Fruit fly (Drosophila melanogaster) Kc167 (cell line): Measurements from ENCODE around the gene Shawl.

Experiments
- Myc ChIP-seq: fragments of >200 bp; optimal IDR thresholded peaks from 2 replicates; lab custom pipeline; 2017; ENCODE audit warnings: missing external identifiers
- Sin3A ChIP-seq: fragments of >200 bp; optimal IDR thresholded peaks from 2 replicates; lab custom pipeline; 2018; ENCODE audit warnings: missing external identifiers
- h ChIP-seq: fragments of >200 bp; optimal IDR thresholded peaks from 3 replicates; lab custom pipeline; 2018; ENCODE audit warnings: missing external identifiers
- insv ChIP-seq: fragments of >200 bp; optimal IDR thresholded peaks from 3 replicates; lab custom pipeline; 2018; ENCODE audit warnings: missing external identifiers
- psq ChIP-seq: fragments of >200 bp; optimal IDR thresholded peaks from 2 replicates; lab custom pipeline; 2017; ENCODE audit warnings: missing external identifiers
- ttk ChIP-seq: sonication (Bioruptor generic); optimal IDR thresholded peaks from 2 replicates; lab custom pipeline; 2017; ENCODE audit warnings: missing external identifiers

Shawl gene

dm6 chr2L:9447816-9448215, 32.9 kb upstream of the Shawl start:
- TF ChIP-seq psq (lab: Kevin White, UChicago) (no peak), h (lab: Kevin White, UChicago) (no peak), Myc (lab: Kevin White, UChicago) (no peak), Sin3A (lab: Kevin White, UChicago) (no peak), ttk (no peak), insv (no peak)

- TF ChIP-seq Myc (lab: Kevin White, UChicago): no peak
- no peak for TF ChIP-seq ttk
- no peak for TF ChIP-seq insv
- TF ChIP-seq h (lab: Kevin White, UChicago): no peak
- no peak for TF ChIP-seq Sin3A (lab: Kevin White, UChicago)
- TF ChIP-seq psq (lab: Kevin White, UChicago): no peak
Measured at dm6 chr2L:9446398-9446945, 31.5 kb upstream of the Shawl start.

dm6 chr2L:9445753-9446152, 30.8 kb upstream of the Shawl start:
- TF ChIP-seq ttk (no peak), psq (lab: Kevin White, UChicago) (no peak), insv (no peak), Myc (lab: Kevin White, UChicago) (no peak), h (lab: Kevin White, UChicago) (no peak), Sin3A (lab: Kevin White, UChicago) (no peak)

- no peak for TF ChIP-seq insv
Measured at dm6 chr2L:9442795-9443287, 27.9 kb upstream of the Shawl start.

- TF ChIP-seq Sin3A (lab: Kevin White, UChicago) (no peak), ttk (no peak), psq (lab: Kevin White, UChicago) (no peak), h (lab: Kevin White, UChicago) (no peak), insv (no peak), Myc (lab: Kevin White, UChicago) (no peak)
Measured at dm6 chr2L:9440640-9441039, 25.7 kb upstream of the Shawl start, which contains the start of gene CG33723. TSS of gene CG33723 (minus strand) at chr2L:9440740.

dm6 chr2L:9438227-9438626, 23.3 kb upstream of the Shawl start:
- TF ChIP-seq h (lab: Kevin White, UChicago): no peak
- TF ChIP-seq insv: no peak
- TF ChIP-seq ttk: no peak
- TF ChIP-seq Sin3A (lab: Kevin White, UChicago): no peak
- no peak for TF ChIP-seq psq (lab: Kevin White, UChicago)
- no peak for TF ChIP-seq Myc (lab: Kevin White, UChicago)

- TF ChIP-seq h (lab: Kevin White, UChicago): no peak
- no peak for TF ChIP-seq ttk
- no peak for TF ChIP-seq Sin3A (lab: Kevin White, UChicago)
- no peak for TF ChIP-seq psq (lab: Kevin White, UChicago)
- no peak for TF ChIP-seq insv
- no peak for TF ChIP-seq Myc (lab: Kevin White, UChicago)
Measured at dm6 chr2L:9437216-9437715, 22.3 kb upstream of the Shawl start, which contains the start of gene numb. TSS of gene numb (plus strand) at chr2L:9437469.

- no peak for TF ChIP-seq psq (lab: Kevin White, UChicago)
Measured at dm6 chr2L:9436504-9436903, 21.5 kb upstream of the Shawl start, which contains the start of gene RpS28-like. TSS of gene RpS28-like (plus strand) at chr2L:9436804.

dm6 chr2L:9435099-9435498, 20.1 kb upstream of the Shawl start, which contains the start of gene CG3769:
TSS of gene CG3769 (plus strand) at chr2L:9435399.
- TF ChIP-seq psq (lab: Kevin White, UChicago) (no peak), ttk (no peak), Myc (lab: Kevin White, UChicago) (no peak), h (lab: Kevin White, UChicago) (no peak), Sin3A (lab: Kevin White, UChicago) (no peak), insv (no peak)

- no peak for TF ChIP-seq insv
- TF ChIP-seq ttk: no peak
- TF ChIP-seq Myc (lab: Kevin White, UChicago): no peak
- TF ChIP-seq h (lab: Kevin White, UChicago): no peak
- no peak for TF ChIP-seq psq (lab: Kevin White, UChicago)
- no peak for TF ChIP-seq Sin3A (lab: Kevin White, UChicago)
Measured at dm6 chr2L:9430992-9431602, 16.1 kb upstream of the Shawl start, which contains the start of the genes FucTB and scat. TSS of gene FucTB (minus strand) at chr2L:9431052. TSS of gene scat (plus strand) at chr2L:9431405.

dm6 chr2L:9427570-9427969, 12.6 kb upstream of the Shawl start, which contains the start of gene CG42847:
TSS of gene CG42847 (plus strand) at chr2L:9427870.
- TF ChIP-seq ttk (no peak), Sin3A (lab: Kevin White, UChicago) (no peak), Myc (lab: Kevin White, UChicago) (no peak), h (lab: Kevin White, UChicago) (no peak), psq (lab: Kevin White, UChicago) (no peak), insv (no peak)

- TF ChIP-seq insv (no peak), psq (lab: Kevin White, UChicago) (no peak), ttk (no peak)
Measured at dm6 chr2L:9426534-9426933, 11.6 kb upstream of the Shawl start, which contains the start of gene Fbp2. TSS of gene Fbp2 (plus strand) at chr2L:9426784.
